Fruit fly (Drosophila melanogaster): ENCODE data around the gene Arts.
A peak's percentile ranks its signal among the peaks of the same experiment; 100 is the strongest.

The Arts gene

DNA sequence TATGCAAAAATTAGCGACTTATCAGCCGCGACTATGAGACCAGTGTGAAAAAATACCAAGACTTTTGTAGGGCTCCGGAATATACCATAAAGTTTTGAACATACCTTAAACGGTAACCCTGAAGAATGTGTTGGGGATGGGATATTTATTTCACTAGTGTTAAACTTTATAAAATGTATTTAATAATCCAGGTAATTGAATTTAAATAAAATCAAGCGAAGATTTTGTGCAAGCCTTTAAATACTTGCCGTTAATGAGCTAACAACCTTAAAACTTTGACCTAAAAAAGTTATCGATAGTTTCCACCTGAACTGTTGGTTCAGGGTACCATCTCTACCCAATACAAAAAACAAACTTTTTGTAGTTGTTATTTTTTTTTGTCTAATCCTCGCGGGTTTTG is 9.5 kb downstream of the Arts start, which contains the start of gene CG4101 (continued):
- TF ChIP-seq MTF-1 (GFP tag; optimal IDR thresholded peaks at IDR 0.05; ENCODE audit: borderline replicate concordance) (no peak), CG30431 (GFP tag; optimal IDR thresholded peaks at IDR 0.05) (no peak), B-H1 (GFP tag; IDR thresholded peaks at IDR 0.05) (peak; percentile 56), Dek (tag; optimal IDR thresholded peaks at IDR 0.05) (peak; percentile 77), dati (GFP tag; IDR thresholded peaks at IDR 0.05) (no peak), ham (GFP tag; IDR thresholded peaks at IDR 0.05) (peak; percentile 39; the same call in 1 of the 2 replicates), tx (GFP tag; optimal IDR thresholded peaks at IDR 0.05) (peak; percentile 70), CG3995 (GFP tag; optimal IDR thresholded peaks at IDR 0.05) (peak; percentile 53), CG7928 (GFP tag; optimal IDR thresholded peaks at IDR 0.05) (peak; percentile 88), Trl (optimal IDR thresholded peaks at IDR 0.05) (no peak), Trl (GFP tag; optimal IDR thresholded peaks at IDR 0.05) (peak; percentile 82), disco-r (GFP tag; optimal IDR thresholded peaks at IDR 0.05) (peak; percentile 58), fd3F (GFP tag; optimal IDR thresholded peaks at IDR 0.05) (peak; percentile 78), CG7372 (GFP tag; IDR thresholded peaks at IDR 0.05) (peak; percentile 65), gro (GFP tag; optimal IDR thresholded peaks at IDR 0.05) (peak; percentile 83), maf-S (GFP tag; optimal IDR thresholded peaks at IDR 0.05) (peak; percentile 74), Dll (GFP tag; IDR thresholded peaks at IDR 0.05; ENCODE audit: partially characterized antibody) (peak; percentile 93), CG9727 (GFP tag; optimal IDR thresholded peaks at IDR 0.05) (peak; percentile 72), CG32767 (GFP tag; IDR thresholded peaks at IDR 0.05) (peak; percentile 77), zfh1 (GFP tag; IDR thresholded peaks at IDR 0.05) (peak; percentile 76), CG16779 (GFP tag; IDR thresholded peaks at IDR 0.05) (0 out of 2 replicates have a peak, but pooled peaks have one; percentile 13), CG13424 (tag; optimal IDR thresholded peaks at IDR 0.05) (peak; percentile 91), CG3726 (GFP tag; IDR thresholded peaks at IDR 0.05) (no peak), CG5245 (GFP tag; optimal IDR thresholded peaks at IDR 0.05) (peak; percentile 55), vvl (GFP tag; IDR thresholded peaks at IDR 0.05) (peak; percentile 86), Dp (GFP tag; optimal IDR thresholded peaks at IDR 0.05) (peak; percentile 39), Hr39 (optimal IDR thresholded peaks at IDR 0.05) (no peak), Asciz (GFP tag; optimal IDR thresholded peaks at IDR 0.05) (peak; percentile 51), CG10274 (GFP tag; optimal IDR thresholded peaks at IDR 0.05) (no peak), CG10979 (tag; optimal IDR thresholded peaks at IDR 0.05) (peak; percentile 66), CG12391 (tag; optimal IDR thresholded peaks at IDR 0.05) (peak; percentile 91), NC2α (GFP tag; optimal IDR thresholded peaks at IDR 0.05) (peak; percentile 24), NFAT (GFP tag; IDR thresholded peaks at IDR 0.05) (peak; percentile 81), MBD-R2 (GFP tag; IDR thresholded peaks at IDR 0.05) (peak; percentile 86), sim (GFP tag; IDR thresholded peaks at IDR 0.05) (no peak), CG14014 (GFP tag; IDR thresholded peaks at IDR 0.05) (peak; percentile 84), sc (optimal IDR thresholded peaks at IDR 0.05) (no peak), sc (GFP tag; optimal IDR thresholded peaks at IDR 0.05) (no peak), CG7987 (GFP tag; optimal IDR thresholded peaks at IDR 0.05) (peak; percentile 53), CG43689 (GFP tag; IDR thresholded peaks at IDR 0.05) (no peak), CG14860 (GFP tag; IDR thresholded peaks at IDR 0.05; ENCODE audit: partially characterized antibody) (peak; percentile 69; the same call in 2 of the 3 replicates), hb (GFP tag; IDR thresholded peaks at IDR 0.05; ENCODE audit: partially characterized antibody) (no peak; the same call in 2 of the 3 replicates), HmgD (GFP tag; optimal IDR thresholded peaks at IDR 0.05) (peak; percentile 35), her (GFP tag; optimal IDR thresholded peaks at IDR 0.05) (peak; percentile 48), stwl (tag; optimal IDR thresholded peaks at IDR 0.05) (peak; percentile 70), Doc3 (GFP tag; IDR thresholded peaks at IDR 0.05; ENCODE audit: partially characterized antibody) (peak; percentile 91), CG6765 (GFP tag; optimal IDR thresholded peaks at IDR 0.05) (peak; percentile 54), CG2889 (GFP tag; IDR thresholded peaks at IDR 0.05) (peak; percentile 40; the same call in 1 of the 3 replicates), CG3281 (GFP tag; optimal IDR thresholded peaks at IDR 0.05) (peak; percentile 90), stc (GFP tag; IDR thresholded peaks at IDR 0.05) (0 out of 2 replicates have a peak, but pooled peaks have one; percentile 28), Ets65A (GFP tag) (peak; percentile 96), NK7.1 (GFP tag; optimal IDR thresholded peaks at IDR 0.05) (peak; percentile 11), hth (optimal IDR thresholded peaks at IDR 0.05) (no peak)

Measured in whole organism, embryonic.